Worm (Caenorhabditis elegans) whole organism, midembryonic: ENCODE data around the gene sams-4.

Experiments used
- T22C8.4 ChIP-seq: fragments of 200-800 bp; sonication (Bioruptor generic); IDR thresholded peaks from 2 replicates; pipeline ENCODE4 v1.3.6; 2022; ENCODE audit warnings: missing genetic modification characterization, missing compliant biosample characterization
- cog-1 ChIP-seq: sonication (generic microtip); optimal IDR thresholded peaks from 2 replicates; lab custom pipeline; 2016; ENCODE audit warnings: missing genetic modification characterization, missing compliant biosample characterization
- flt-1 ChIP-seq: fragments of 200-800 bp; sonication (Bioruptor generic); IDR thresholded peaks from 2 replicates; pipeline ENCODE4 v1.3.6; 2022; ENCODE audit warnings: missing genetic modification characterization, missing compliant biosample characterization
- klf-2 ChIP-seq: fragments of 200-800 bp; sonication (Bioruptor generic); conservative IDR thresholded peaks from 2 replicates; pipeline ENCODE4 v1.3.6; 2022; ENCODE audit warnings: missing genetic modification reagents, missing genetic modification characterization, missing compliant biosample characterization
- med-1 ChIP-seq: sonication (generic microtip); optimal IDR thresholded peaks from 2 replicates; lab custom pipeline; 2017; ENCODE audit warnings: missing genetic modification characterization, mild to moderate bottlenecking, missing compliant biosample characterization, antibody characterized with exemption, missing genetic modification reagents; ENCODE audit not compliant: insufficient read depth
- ref-1 ChIP-seq: fragments of 200-800 bp; sonication (Bioruptor generic); conservative IDR thresholded peaks from 2 replicates; pipeline ENCODE4 v1.3.6; 2022; ENCODE audit warnings: missing genetic modification reagents, missing genetic modification characterization, missing compliant biosample characterization
- tab-1 ChIP-seq: fragments of 200-800 bp; sonication (Bioruptor generic); IDR thresholded peaks from 2 replicates; pipeline ENCODE4 v1.3.6; 2022; ENCODE audit warnings: missing genetic modification characterization, missing compliant biosample characterization
- ztf-23 ChIP-seq: fragments of 200-800 bp; sonication (Bioruptor generic); IDR thresholded peaks from 2 replicates; pipeline ENCODE4 v1.3.6; 2022; ENCODE audit warnings: missing genetic modification reagents, missing genetic modification characterization, missing compliant biosample characterization
- ztf-29 ChIP-seq: fragments of 200-800 bp; sonication (Bioruptor generic); IDR thresholded peaks from 2 replicates; pipeline ENCODE4 v1.3.6; 2022; ENCODE audit warnings: missing genetic modification reagents, missing genetic modification characterization, missing compliant biosample characterization

Gene sams-4

ce11 chrIV:5797153-5797552 lies 49.0 kb downstream of the sams-4 start, which contains the start of gene C31H1.1:
Gene C31H1.1, plus strand, starts transcription at chrIV:5797453.
- TF ChIP-seq cog-1 (tag; lab: Kevin White, UChicago) = no peak
- no peak for TF ChIP-seq ref-1 (GFP tag; lab: Robert Waterston, UW)
- TF ChIP-seq T22C8.4 (GFP tag; lab: Robert Waterston, UW) = no peak
- no peak for TF ChIP-seq klf-2
- no peak for TF ChIP-seq med-1 (GFP tag; lab: Kevin White, UChicago)
- no peak for TF ChIP-seq flt-1 (GFP tag; lab: Robert Waterston, UW)
- no peak for TF ChIP-seq ztf-23
- TF ChIP-seq tab-1 (GFP tag; lab: Robert Waterston, UW) = no peak

DNA sequence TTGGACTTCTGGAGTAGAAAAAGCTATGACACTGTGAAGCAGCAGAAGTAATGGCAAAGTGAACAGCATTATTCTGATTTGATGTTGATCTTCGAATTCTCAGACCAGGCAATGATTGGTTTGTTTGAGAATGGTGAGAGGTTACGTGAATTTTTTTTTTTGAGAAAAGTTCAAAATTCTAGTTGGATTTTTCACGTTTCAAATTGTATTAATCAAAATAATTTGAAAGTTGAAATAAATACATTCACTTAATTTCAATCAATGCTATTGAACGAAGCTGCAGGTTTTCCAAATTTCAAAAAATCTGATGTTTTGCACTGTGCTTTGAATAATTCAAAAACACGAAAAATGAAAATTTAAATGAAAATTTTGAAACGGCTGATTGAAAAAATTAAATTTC lies 49.5 kb downstream of the sams-4 start, which contains the start of gene C31H1.5:
Gene C31H1.5 (minus strand): TSS at position 101 of the 400 bp plus-strand sequence.
- TF ChIP-seq med-1 (GFP tag; lab: Kevin White, UChicago) (no peak), ref-1 (GFP tag; lab: Robert Waterston, UW) (no peak), klf-2 (no peak), ztf-29 (GFP tag; lab: Robert Waterston, UW) (no peak), cog-1 (tag; lab: Kevin White, UChicago) (no peak), T22C8.4 (GFP tag; lab: Robert Waterston, UW) (no peak), ztf-23 (no peak), tab-1 (GFP tag; lab: Robert Waterston, UW) (no peak), flt-1 (GFP tag; lab: Robert Waterston, UW) (no peak)

- TF ChIP-seq cog-1 (tag; lab: Kevin White, UChicago) = no peak
These were observed 50.7 kb downstream of the sams-4 start for ce11 chrIV:5795495-5795894.
